Worm (Caenorhabditis elegans) whole organism, mixed stage, embryonic: ENCODE results near the gene C11H1.5.

ENCODE experiments used
- M03D4.4 ChIP-seq: sonication (generic microtip); optimal IDR thresholded peaks from 2 replicates; lab custom pipeline; 2017; ENCODE audit warnings: mild to moderate bottlenecking, missing genetic modification characterization, missing compliant biosample characterization
- bed-3 ChIP-seq: fragments of 200-800 bp; sonication (Bioruptor generic); optimal IDR thresholded peaks from 3 replicates; lab custom pipeline; 2018; ENCODE audit warnings: mild to moderate bottlenecking, missing genetic modification characterization, moderate library complexity, missing compliant biosample characterization
- ceh-39 ChIP-seq: fragments of 150-350 bp; optimal IDR thresholded peaks from 2 replicates; lab custom pipeline; 2014; ENCODE audit warnings: missing biosample characterization, missing genetic modification characterization
- ceh-43 ChIP-seq: fragments of 200-800 bp; sonication (Bioruptor generic); optimal IDR thresholded peaks from 2 replicates; lab custom pipeline; 2018; ENCODE audit warnings: mild to moderate bottlenecking, missing genetic modification characterization, moderate library complexity, missing compliant biosample characterization
- ceh-83 ChIP-seq: fragments of 200-800 bp; sonication (Bioruptor generic); optimal IDR thresholded peaks from 2 replicates; lab custom pipeline; 2018; ENCODE audit warnings: mild to moderate bottlenecking, missing genetic modification characterization, missing compliant biosample characterization
- ces-1 ChIP-seq: fragments of 150-350 bp; optimal IDR thresholded peaks from 2 replicates; lab custom pipeline; 2014; ENCODE audit warnings: missing biosample characterization, missing genetic modification reagents, missing genetic modification characterization
- cnd-1 ChIP-seq: fragments of 200-800 bp; sonication (Bioruptor generic); optimal IDR thresholded peaks from 2 replicates; lab custom pipeline; 2018; ENCODE audit warnings: mild to moderate bottlenecking, missing genetic modification characterization, missing compliant biosample characterization
- drap-1 ChIP-seq: fragments of 200-800 bp; sonication (Bioruptor generic); optimal IDR thresholded peaks from 3 replicates; lab custom pipeline; 2018; ENCODE audit warnings: mild to moderate bottlenecking, missing genetic modification characterization, missing compliant biosample characterization
- elt-1 ChIP-seq: sonication (generic microtip); optimal IDR thresholded peaks from 2 replicates; lab custom pipeline; 2017; ENCODE audit warnings: missing genetic modification characterization, mild to moderate bottlenecking, missing compliant biosample characterization, antibody characterized with exemption, moderate library complexity, borderline replicate concordance; ENCODE audit not compliant: insufficient read depth
- elt-3 ChIP-seq: fragments of 150-350 bp; optimal IDR thresholded peaks from 2 replicates; lab custom pipeline; 2014; ENCODE audit warnings: missing biosample characterization, missing genetic modification characterization
- flh-1 ChIP-seq: fragments of 200-800 bp; sonication (Bioruptor generic); optimal IDR thresholded peaks from 2 replicates; lab custom pipeline; 2018; ENCODE audit warnings: mild to moderate bottlenecking, missing genetic modification characterization, moderate library complexity, missing compliant biosample characterization
- ham-2 ChIP-seq: fragments of 200-800 bp; sonication (Bioruptor generic); optimal IDR thresholded peaks from 2 replicates; lab custom pipeline; 2018; ENCODE audit warnings: mild to moderate bottlenecking, missing genetic modification characterization, missing compliant biosample characterization
- hlh-1 ChIP-seq: fragments of 150-350 bp; optimal IDR thresholded peaks from 2 replicates; lab custom pipeline; 2014; ENCODE audit warnings: missing biosample characterization, missing genetic modification reagents, missing genetic modification characterization
- lin-13 ChIP-seq: fragments of 150-350 bp; optimal IDR thresholded peaks from 2 replicates; lab custom pipeline; 2014; ENCODE audit warnings: missing biosample characterization, missing genetic modification characterization
- lsy-2 ChIP-seq: fragments of 150-350 bp; optimal IDR thresholded peaks from 2 replicates; lab custom pipeline; 2014; ENCODE audit warnings: missing biosample characterization, missing genetic modification characterization
- mab-5 ChIP-seq: fragments of 150-350 bp; optimal IDR thresholded peaks from 2 replicates; lab custom pipeline; 2014; ENCODE audit warnings: missing biosample characterization, missing genetic modification characterization
- mep-1 ChIP-seq: fragments of 150-350 bp; optimal IDR thresholded peaks from 2 replicates; lab custom pipeline; 2017; ENCODE audit warnings: missing biosample characterization, missing genetic modification reagents, missing genetic modification characterization, inconsistent platforms
- mls-2 ChIP-seq: sonication (generic microtip); optimal IDR thresholded peaks from 2 replicates; lab custom pipeline; 2016; ENCODE audit warnings: mild to moderate bottlenecking, missing genetic modification characterization, moderate library complexity, missing compliant biosample characterization
- nhr-12 ChIP-seq: fragments of 150-350 bp; optimal IDR thresholded peaks from 2 replicates; lab custom pipeline; 2014; ENCODE audit warnings: missing biosample characterization, missing genetic modification characterization
- nhr-2 ChIP-seq: fragments of 150-350 bp; optimal IDR thresholded peaks from 2 replicates; lab custom pipeline; 2014; ENCODE audit warnings: missing biosample characterization, missing genetic modification characterization
- nhr-237 ChIP-seq: fragments of 150-350 bp; optimal IDR thresholded peaks from 2 replicates; lab custom pipeline; 2014; ENCODE audit warnings: missing biosample characterization, missing genetic modification characterization
- nhr-28 ChIP-seq: fragments of 150-350 bp; optimal IDR thresholded peaks from 2 replicates; lab custom pipeline; 2014; ENCODE audit warnings: missing biosample characterization, missing genetic modification characterization
- nhr-76 ChIP-seq: sonication (generic microtip); optimal IDR thresholded peaks from 2 replicates; lab custom pipeline; 2017; ENCODE audit warnings: missing biosample characterization, missing genetic modification characterization
- pha-4 ChIP-seq: fragments of 150-350 bp; optimal IDR thresholded peaks from 2 replicates; lab custom pipeline; 2018; ENCODE audit warnings: missing biosample characterization, missing genetic modification reagents, missing genetic modification characterization
- sem-2 ChIP-seq: fragments of 200-800 bp; sonication (Bioruptor generic); optimal IDR thresholded peaks from 2 replicates; lab custom pipeline; 2018; ENCODE audit warnings: mild to moderate bottlenecking, missing genetic modification characterization, missing compliant biosample characterization
- snpc-4 ChIP-seq: fragments of 150-350 bp; optimal IDR thresholded peaks from 2 replicates; lab custom pipeline; 2014; ENCODE audit warnings: missing biosample characterization, missing genetic modification characterization
- sptf-1 ChIP-seq: sonication (generic microtip); optimal IDR thresholded peaks from 2 replicates; lab custom pipeline; 2017; ENCODE audit warnings: mild to moderate bottlenecking, missing genetic modification characterization, moderate library complexity, missing compliant biosample characterization
- unc-120 ChIP-seq: sonication (generic microtip); optimal IDR thresholded peaks from 2 replicates; lab custom pipeline; 2017; ENCODE audit warnings: missing genetic modification characterization, missing compliant biosample characterization; ENCODE audit not compliant: poor library complexity, severe bottlenecking
- unc-39 ChIP-seq: fragments of 150-350 bp; optimal IDR thresholded peaks from 2 replicates; lab custom pipeline; 2014; ENCODE audit warnings: missing biosample characterization, missing genetic modification characterization
- unc-62 ChIP-seq: fragments of 150-350 bp; optimal IDR thresholded peaks from 2 replicates; lab custom pipeline; 2014; ENCODE audit warnings: missing biosample characterization, missing genetic modification reagents, missing genetic modification characterization
- zip-8 ChIP-seq: fragments of 150-350 bp; optimal IDR thresholded peaks from 2 replicates; lab custom pipeline; 2014; ENCODE audit warnings: missing biosample characterization, missing genetic modification characterization
- ztf-11 ChIP-seq: fragments of 150-350 bp; optimal IDR thresholded peaks from 2 replicates; lab custom pipeline; 2014; ENCODE audit warnings: missing biosample characterization, missing genetic modification characterization

The C11H1.5 gene

DNA sequence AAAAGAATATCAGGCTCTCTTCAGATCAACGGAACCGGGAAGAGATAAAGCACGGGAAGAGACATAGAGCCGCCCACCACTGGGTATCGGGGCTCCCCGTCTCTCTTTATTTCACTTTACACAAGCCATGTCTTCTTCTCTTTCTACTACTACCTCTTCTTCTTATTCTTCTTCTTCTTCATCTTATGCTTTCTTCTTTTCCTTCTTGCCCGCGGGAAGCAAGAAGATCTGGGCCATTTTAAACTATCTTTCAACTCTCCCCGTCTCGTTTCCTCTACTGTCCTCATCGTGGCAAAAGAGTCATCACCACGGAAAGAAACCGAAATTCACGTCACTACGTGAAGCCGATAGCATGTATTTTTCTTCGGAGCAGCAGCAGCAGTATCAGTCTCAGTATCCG lies 10.3 kb downstream of the C11H1.5 start:
- TF ChIP-seq unc-120 (tag; lab: Kevin White, UChicago) (peak; percentile 93), M03D4.4 (no peak), unc-62 (GFP tag; lab: Kevin White, UChicago) (peak; percentile 49), lsy-2 (tag; lab: Kevin White, UChicago) (peak; percentile 1), hlh-1 (peak; percentile 18)
- TF ChIP-seq, all 35 proteins: peak for 4

DNA sequence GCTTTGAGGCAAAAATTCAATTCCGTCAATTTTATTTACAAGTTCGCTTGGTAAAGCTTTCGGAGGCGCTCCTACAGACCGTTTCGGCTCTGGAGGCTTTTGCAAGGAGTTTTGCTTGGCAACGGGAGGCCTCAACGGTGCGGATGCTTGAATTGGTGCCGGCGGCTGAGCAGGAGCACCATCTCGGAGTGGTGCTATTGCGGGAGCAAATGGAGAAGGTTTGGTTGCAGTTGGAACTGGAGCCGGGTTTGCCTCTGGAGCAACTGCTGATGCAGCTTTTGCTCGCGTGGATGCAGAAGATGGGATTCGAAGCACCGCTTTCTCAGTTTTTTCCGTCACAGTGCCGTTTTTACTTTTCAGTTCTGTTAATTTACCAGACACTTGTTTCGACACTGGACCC lies 13.0 kb downstream of the C11H1.5 start:
- TF ChIP-seq elt-3 (tag; lab: Kevin White, UChicago): no peak
- no peak for TF ChIP-seq bed-3 (GFP tag; lab: Kevin White, UChicago)
- no peak for TF ChIP-seq nhr-237 (tag; lab: Kevin White, UChicago)
- no peak for TF ChIP-seq ceh-43 (GFP tag; lab: Kevin White, UChicago)
- TF ChIP-seq, all 35 proteins: peak for 0

DNA sequence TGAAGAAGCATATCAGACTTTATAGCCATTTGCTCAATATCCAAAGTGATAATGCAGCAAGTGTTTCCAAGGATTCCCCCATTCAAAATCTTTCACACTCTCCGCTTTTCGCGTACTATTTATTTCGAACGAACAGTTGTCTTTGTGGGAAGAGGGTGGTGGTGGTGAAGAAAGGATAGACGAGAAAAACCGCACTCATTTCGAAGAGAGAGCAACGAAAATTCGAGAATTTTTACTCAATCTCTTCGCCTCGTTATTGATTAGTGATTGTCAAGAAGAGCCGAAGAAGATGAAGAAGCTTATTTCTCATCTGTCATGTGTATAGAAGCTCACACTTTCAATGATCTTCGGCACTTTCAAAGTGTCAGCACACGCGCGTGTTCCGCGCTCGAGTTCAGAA lies 15.1 kb downstream of the C11H1.5 start:
- TF ChIP-seq bed-3 (GFP tag; lab: Kevin White, UChicago) (no peak), lin-13 (no peak), elt-1 (tag; lab: Kevin White, UChicago) (no peak), cnd-1 (tag; lab: Kevin White, UChicago) (no peak), unc-62 (GFP tag; lab: Kevin White, UChicago) (peak; percentile 82), nhr-2 (no peak), drap-1 (GFP tag; lab: Kevin White, UChicago) (peak; percentile 9), sem-2 (no peak), ceh-83 (GFP tag; lab: Kevin White, UChicago) (no peak), ceh-39 (no peak), ceh-43 (GFP tag; lab: Kevin White, UChicago) (no peak), ces-1 (GFP tag; lab: Kevin White, UChicago) (no peak), ztf-11 (tag; lab: Kevin White, UChicago) (no peak), nhr-12 (tag; lab: Kevin White, UChicago) (no peak), M03D4.4 (no peak), unc-120 (tag; lab: Kevin White, UChicago) (peak; percentile 85), elt-3 (tag; lab: Kevin White, UChicago) (no peak), nhr-28 (tag; lab: Kevin White, UChicago) (no peak), mls-2 (tag; lab: Kevin White, UChicago) (no peak), mep-1 (tag; lab: Kevin White, UChicago) (no peak), hlh-1 (peak; percentile 98), sptf-1 (tag; lab: Kevin White, UChicago) (no peak)

DNA sequence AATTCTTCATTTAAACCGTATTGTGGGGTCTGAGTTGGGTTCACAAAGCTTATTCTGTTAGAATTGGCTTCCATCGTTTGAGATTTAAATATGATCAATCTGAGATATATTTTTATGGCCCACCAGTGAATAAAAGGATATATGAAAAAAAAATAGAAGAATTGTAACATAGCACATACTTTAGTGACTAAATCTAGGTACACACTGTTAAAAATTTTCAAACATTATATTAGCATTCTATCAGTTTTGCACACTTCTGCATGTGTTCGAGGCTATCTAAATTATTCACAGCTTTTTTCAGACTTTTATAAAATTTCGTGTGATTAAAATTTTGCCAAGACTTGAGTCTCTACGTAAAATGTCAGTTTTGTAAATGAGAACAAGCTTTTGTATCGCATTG lies 21.5 kb downstream of the C11H1.5 start, which contains the start of gene E02H4.2:
E02H4.2 (minus strand) TSS at position 101 of the 400 bp plus-strand sequence.
- TF ChIP-seq lin-13 (no peak), cnd-1 (tag; lab: Kevin White, UChicago) (no peak), snpc-4 (no peak), zip-8 (tag; lab: Kevin White, UChicago) (no peak), ces-1 (GFP tag; lab: Kevin White, UChicago) (no peak), hlh-1 (no peak), nhr-237 (tag; lab: Kevin White, UChicago) (no peak), ham-2 (GFP tag; lab: Kevin White, UChicago) (no peak), nhr-76 (tag; lab: Kevin White, UChicago) (no peak), unc-120 (tag; lab: Kevin White, UChicago) (no peak), unc-39 (no peak), mls-2 (tag; lab: Kevin White, UChicago) (no peak), ceh-39 (no peak), nhr-2 (no peak), drap-1 (GFP tag; lab: Kevin White, UChicago) (no peak), mab-5 (tag; lab: Kevin White, UChicago) (no peak), nhr-28 (tag; lab: Kevin White, UChicago) (no peak)

ce11 chrX:14267781-14268180 lies 35.2 kb downstream of the C11H1.5 start, which contains the start of gene del-1:
Gene del-1 (plus strand): TSS chrX:14268081.
- no peak for TF ChIP-seq zip-8 (tag; lab: Kevin White, UChicago)
- TF ChIP-seq nhr-12 (tag; lab: Kevin White, UChicago): no peak
- TF ChIP-seq snpc-4: no peak
- TF ChIP-seq flh-1 (GFP tag; lab: Kevin White, UChicago): no peak
- TF ChIP-seq nhr-76 (tag; lab: Kevin White, UChicago): no peak
- TF ChIP-seq bed-3 (GFP tag; lab: Kevin White, UChicago): no peak
- no peak for TF ChIP-seq ceh-39
- no peak for TF ChIP-seq elt-1 (tag; lab: Kevin White, UChicago)
- TF ChIP-seq drap-1 (GFP tag; lab: Kevin White, UChicago): no peak
- TF ChIP-seq sptf-1 (tag; lab: Kevin White, UChicago): no peak
- TF ChIP-seq sem-2: no peak
- no peak for TF ChIP-seq mep-1 (tag; lab: Kevin White, UChicago)
- TF ChIP-seq pha-4: no peak
- no peak for TF ChIP-seq ceh-43 (GFP tag; lab: Kevin White, UChicago)
- TF ChIP-seq nhr-2: no peak
- TF ChIP-seq M03D4.4: no peak
- no peak for TF ChIP-seq unc-39
- TF ChIP-seq, all 35 proteins: peak for 0
